Fruit fly (Drosophila melanogaster) whole organism, pupa: Measurements from ENCODE around the gene CG14545.

ENCODE experiments used
- CG13204 ChIP-seq: fragments of 200-800 bp; sonication (Bioruptor generic); optimal IDR thresholded peaks from 2 replicates; lab custom pipeline; 2018; ENCODE audit warnings: missing biosample characterization, mild to moderate bottlenecking, missing genetic modification characterization, moderate library complexity
- CG34367 ChIP-seq: fragments of 200-800 bp; sonication (Bioruptor generic); optimal IDR thresholded peaks from 2 replicates; lab custom pipeline; 2018; ENCODE audit warnings: missing biosample characterization, mild to moderate bottlenecking, missing genetic modification characterization
- CG9948 ChIP-seq: fragments of 200-800 bp; sonication (Bioruptor generic); optimal IDR thresholded peaks from 2 replicates; lab custom pipeline; 2018; ENCODE audit warnings: missing biosample characterization, mild to moderate bottlenecking, missing genetic modification characterization, moderate library complexity
- D1 ChIP-seq: fragments of 200-800 bp; sonication (Bioruptor generic); optimal IDR thresholded peaks from 2 replicates; lab custom pipeline; 2018; ENCODE audit warnings: missing biosample characterization, mild to moderate bottlenecking, missing genetic modification characterization, moderate library complexity

- TF ChIP-seq CG9948 (tag; lab: Kevin White, UChicago) = no peak
- TF ChIP-seq D1 (tag; lab: Kevin White, UChicago) = no peak
- TF ChIP-seq CG34367 = no peak
- no peak for TF ChIP-seq CG13204 (GFP tag; lab: Kevin White, UChicago)
Measured at dm6 chr3R:25811611-25812010, 39.5 kb downstream of the CG14545 start, which contains the start of the genes Acam and CG17770.
